Worm (Caenorhabditis elegans): Measurements from ENCODE around the gene F31E8.4.
A peak's percentile ranks its signal among the peaks of the same experiment; 100 is the strongest.

F31E8.4 gene

DNA sequence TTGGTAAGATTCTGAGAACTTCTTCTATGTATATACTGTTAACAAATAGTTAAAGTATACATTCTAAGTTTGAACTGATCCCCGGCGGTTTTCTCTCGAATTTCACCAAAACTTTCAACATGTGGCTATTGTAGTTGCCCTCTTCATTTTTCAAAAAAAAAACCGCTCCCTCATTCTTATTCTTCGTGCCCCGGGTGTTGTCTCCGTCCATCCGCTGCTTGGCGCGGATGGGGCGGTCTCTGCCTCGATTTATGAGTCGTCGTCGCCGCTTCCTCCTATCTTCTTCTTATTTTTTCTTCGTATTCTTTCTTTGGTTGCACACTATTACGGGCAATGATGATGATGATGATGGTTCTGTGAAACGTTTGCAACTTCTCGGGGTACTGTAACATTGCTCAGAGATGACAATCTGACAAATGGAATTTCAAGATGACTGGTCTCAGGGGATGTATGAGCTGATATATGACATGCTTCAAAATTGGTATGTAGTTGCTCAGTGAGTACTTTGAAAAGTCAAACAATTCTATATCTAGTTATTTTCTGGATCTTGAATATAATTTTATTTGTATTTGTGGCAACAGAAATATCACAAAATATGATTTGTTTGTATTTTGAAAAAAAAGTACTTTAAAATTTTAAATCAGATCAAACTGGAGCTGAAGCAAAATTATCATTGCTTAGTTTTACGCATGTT, 20.5 kb upstream of the F31E8.4 start:
- TF ChIP-seq nhr-25 (tag; optimal IDR thresholded peaks at IDR 0.05; ENCODE audit: borderline replicate concordance, insufficient read depth) (no peak), ces-1 (GFP tag; optimal IDR thresholded peaks at IDR 0.05) (no peak), ceh-44 (GFP tag; IDR thresholded peaks at IDR 0.05) (no peak), nhr-111 (GFP tag; optimal IDR thresholded peaks at IDR 0.05) (no peak), zfp-3 (GFP tag; conservative IDR thresholded peaks at IDR 0.05) (no peak), snpc-4 (tag; optimal IDR thresholded peaks at IDR 0.05) (no peak), jun-1 (tag; optimal IDR thresholded peaks at IDR 0.05) (no peak), mep-1 (tag; optimal IDR thresholded peaks at IDR 0.05) (no peak), ceh-82 (tag; optimal IDR thresholded peaks at IDR 0.05) (no peak), spr-3 (GFP tag; optimal IDR thresholded peaks at IDR 0.05) (no peak), lin-38 (GFP tag; IDR thresholded peaks at IDR 0.05) (no peak), nhr-76 (tag; optimal IDR thresholded peaks at IDR 0.05) (no peak), dpl-1 (GFP tag; optimal IDR thresholded peaks at IDR 0.05) (no peak), hlh-11 (tag; optimal IDR thresholded peaks at IDR 0.05) (no peak), rbr-2 (tag; optimal IDR thresholded peaks at IDR 0.05) (no peak), F49E8.2 (tag; optimal IDR thresholded peaks at IDR 0.05; ENCODE audit: borderline replicate concordance) (no peak), mes-2 (tag; optimal IDR thresholded peaks at IDR 0.05; ENCODE audit: poor library complexity, severe bottlenecking) (no peak), lin-39 (tag; optimal IDR thresholded peaks at IDR 0.05) (no peak), zip-11 (GFP tag; IDR thresholded peaks at IDR 0.05) (no peak), pha-4 (GFP tag; IDR thresholded peaks at IDR 0.05) (no peak), pha-4 (tag; optimal IDR thresholded peaks at IDR 0.05) (no peak), madf-5 (GFP tag; IDR thresholded peaks at IDR 0.05) (no peak), nhr-28 (tag; optimal IDR thresholded peaks at IDR 0.05) (peak; percentile 30), Y5F2A.4 (GFP tag; optimal IDR thresholded peaks at IDR 0.05) (no peak), vab-7 (GFP tag; IDR thresholded peaks at IDR 0.05) (peak; percentile 38; the same call in 1 of the 2 replicates), ctbp-1 (GFP tag; IDR thresholded peaks at IDR 0.05) (0 out of 2 replicates have a peak, but pooled peaks have one; percentile 23), nhr-77 (tag; optimal IDR thresholded peaks at IDR 0.05) (no peak), mxl-2 (GFP tag; conservative IDR thresholded peaks at IDR 0.05) (no peak), unc-62 (GFP tag; optimal IDR thresholded peaks at IDR 0.05 in 1 of 2) (peak in 1 of 2 experiments; percentile 95), unc-62 (tag; optimal IDR thresholded peaks at IDR 0.05) (no peak), lin-15B (tag; optimal IDR thresholded peaks at IDR 0.05) (no peak), spr-1 (tag; optimal IDR thresholded peaks at IDR 0.05) (no peak), aly-2 (tag; optimal IDR thresholded peaks at IDR 0.05) (no peak), unc-130 (GFP tag; optimal IDR thresholded peaks at IDR 0.05) (no peak), F37D6.2 (tag; optimal IDR thresholded peaks at IDR 0.05) (no peak), mdl-1 (tag; optimal IDR thresholded peaks at IDR 0.05) (no peak), lsy-2 (tag; optimal IDR thresholded peaks at IDR 0.05) (peak in 1 of 2 experiments; percentile 27), ceh-20 (GFP tag; IDR thresholded peaks at IDR 0.05) (no peak), nhr-10 (tag; optimal IDR thresholded peaks at IDR 0.05) (no peak), nhr-11 (tag; optimal IDR thresholded peaks at IDR 0.05) (no peak), mxl-3 (GFP tag; optimal IDR thresholded peaks at IDR 0.05) (no peak), skn-1 (tag; optimal IDR thresholded peaks at IDR 0.05) (no peak), mdt-29 (GFP tag; IDR thresholded peaks at IDR 0.05) (no peak), aha-1 (tag) (peak; percentile 65), daf-12 (tag; optimal IDR thresholded peaks at IDR 0.05) (no peak), nhr-41 (GFP tag; IDR thresholded peaks at IDR 0.05) (no peak), ceh-28 (tag; optimal IDR thresholded peaks at IDR 0.05) (no peak)

Measured in whole organism, L4 larva.